Worm (Caenorhabditis elegans) whole organism, L4/young adult: ENCODE data around the gene klp-19.
"Not testable (repeated sequence)": the region's sequence is repeated elsewhere in the genome, so short reads cannot be mapped to it uniquely, and the experiment has no call there.

Experiments used
- W03F9.2 ChIP-seq: fragments of 150-350 bp; optimal IDR thresholded peaks from 2 replicates; lab custom pipeline; 2014; ENCODE audit warnings: missing biosample characterization, missing genetic modification characterization
- dao-5 ChIP-seq: sonication (generic microtip); optimal IDR thresholded peaks from 2 replicates; lab custom pipeline; 2016; ENCODE audit warnings: missing genotype, missing genetic modification characterization, moderate library complexity, missing compliant biosample characterization
- him-1 ChIP-seq: sonication (generic microtip); optimal IDR thresholded peaks from 2 replicates; lab custom pipeline; 2016; ENCODE audit warnings: missing genotype, missing genetic modification reagents, missing genetic modification characterization, missing compliant biosample characterization

The klp-19 gene

ce11 chrIII:13296289-13296874 is 10.7 kb downstream of the klp-19 start, which contains the start of gene npp-18:
npp-18 (plus strand) TSS chrIII:13296853.
- TF ChIP-seq W03F9.2 (tag; lab: Kevin White, UChicago) = peak; percentile 43

- not testable (repeated sequence) for TF ChIP-seq dao-5, him-1, W03F9.2 (tag; lab: Kevin White, UChicago)
Measured at ce11 chrIII:13292971-13293514, 14.0 kb downstream of the klp-19 start, which contains the start of gene set-25. set-25 (minus strand) TSS chrIII:13293090.

ce11 chrIII:13285421-13285820 is 21.6 kb downstream of the klp-19 start, which contains the start of gene F56A8.8:
F56A8.8 (plus strand) TSS chrIII:13285721.
- no peak for TF ChIP-seq W03F9.2 (tag; lab: Kevin White, UChicago)
- no peak for TF ChIP-seq dao-5 (tag; lab: Kevin White, UChicago)
- TF ChIP-seq him-1 (tag; lab: Kevin White, UChicago) = no peak

- TF ChIP-seq him-1 (tag; lab: Kevin White, UChicago) = no peak
- TF ChIP-seq W03F9.2 (tag; lab: Kevin White, UChicago) = no peak
- no peak for TF ChIP-seq dao-5 (tag; lab: Kevin White, UChicago)
Measured at ce11 chrIII:13277881-13278500, 29.1 kb downstream of the klp-19 start.

ce11 chrIII:13276958-13277357 is 30.1 kb downstream of the klp-19 start, which contains the start of gene unc-64:
unc-64 (plus strand) TSS chrIII:13277258.
- TF ChIP-seq dao-5 (tag; lab: Kevin White, UChicago) (no peak), W03F9.2 (tag; lab: Kevin White, UChicago) (no peak), him-1 (tag; lab: Kevin White, UChicago) (no peak)

ce11 chrIII:13275784-13276183 is 31.3 kb downstream of the klp-19 start:
- TF ChIP-seq W03F9.2 (tag; lab: Kevin White, UChicago) = no peak
- peak; percentile 49 for TF ChIP-seq him-1 (tag; lab: Kevin White, UChicago)

- TF ChIP-seq him-1 (tag; lab: Kevin White, UChicago) (no peak), dao-5 (tag; lab: Kevin White, UChicago) (no peak), W03F9.2 (tag; lab: Kevin White, UChicago) (no peak)
Measured at ce11 chrIII:13272788-13273187, 34.3 kb downstream of the klp-19 start.

- TF ChIP-seq W03F9.2 (tag; lab: Kevin White, UChicago) (no peak), him-1 (tag; lab: Kevin White, UChicago) (no peak), dao-5 (tag; lab: Kevin White, UChicago) (no peak)
Measured at ce11 chrIII:13272227-13272626, 34.8 kb downstream of the klp-19 start.

- no peak for TF ChIP-seq W03F9.2 (tag; lab: Kevin White, UChicago)
- TF ChIP-seq him-1 (tag; lab: Kevin White, UChicago) = peak; percentile 30
Measured at ce11 chrIII:13270896-13271295, 36.2 kb downstream of the klp-19 start.

- peak; percentile 18 for TF ChIP-seq dao-5 (tag; lab: Kevin White, UChicago)
- peak; percentile 82 for TF ChIP-seq him-1 (tag; lab: Kevin White, UChicago)
- peak; percentile 76 for TF ChIP-seq W03F9.2 (tag; lab: Kevin White, UChicago)
Measured at ce11 chrIII:13268856-13269255, 38.2 kb downstream of the klp-19 start, which contains the start of gene cpf-2. cpf-2 (minus strand) TSS chrIII:13268883.

- TF ChIP-seq dao-5 (tag; lab: Kevin White, UChicago) (no peak), him-1 (tag; lab: Kevin White, UChicago) (no peak), W03F9.2 (tag; lab: Kevin White, UChicago) (no peak)
Measured at ce11 chrIII:13267046-13267445, 40.0 kb downstream of the klp-19 start.

ce11 chrIII:13265566-13265965 is 41.5 kb downstream of the klp-19 start, which contains the start of gene F56A8.5:
F56A8.5 (plus strand) TSS chrIII:13265866.
- TF ChIP-seq him-1 (tag; lab: Kevin White, UChicago) (no peak), W03F9.2 (tag; lab: Kevin White, UChicago) (no peak), dao-5 (tag; lab: Kevin White, UChicago) (no peak)

- TF ChIP-seq him-1 (tag; lab: Kevin White, UChicago) = no peak
- TF ChIP-seq W03F9.2 (tag; lab: Kevin White, UChicago) = no peak
- no peak for TF ChIP-seq dao-5 (tag; lab: Kevin White, UChicago)
Measured at ce11 chrIII:13262987-13263386, 44.1 kb downstream of the klp-19 start, which contains the start of gene F56A8.4. F56A8.4 (plus strand) TSS chrIII:13263287.
